Worm (Caenorhabditis elegans): Measurements from ENCODE around the gene set-19.

The set-19 gene

DNA sequence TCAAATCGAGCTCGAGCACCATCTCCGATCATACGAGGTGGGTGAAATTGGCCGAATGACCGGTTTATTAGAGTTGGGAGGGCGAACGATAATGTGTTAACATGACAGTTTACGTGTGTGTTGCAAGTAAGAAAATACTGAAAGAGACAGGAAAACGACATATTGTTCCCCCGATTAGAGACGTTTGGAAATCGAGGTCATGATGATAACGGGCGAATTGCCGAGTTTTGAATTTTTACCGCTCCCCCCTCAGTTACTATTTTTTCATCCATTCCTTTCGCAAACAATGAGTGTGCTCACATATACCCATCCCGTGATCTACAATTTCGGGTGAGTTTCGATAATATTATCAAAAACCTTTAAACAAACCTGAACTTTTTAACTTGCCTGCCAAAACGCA, 10.3 kb downstream of the set-19 start:
- TF ChIP-seq F13C5.2 (tag; optimal IDR thresholded peaks at IDR 0.05) (no peak), tbx-11 (GFP tag; IDR thresholded peaks at IDR 0.05) (no peak), aly-1 (tag; optimal IDR thresholded peaks at IDR 0.05) (no peak), ets-7 (tag; optimal IDR thresholded peaks at IDR 0.05) (no peak), ceh-36 (tag; optimal IDR thresholded peaks at IDR 0.05) (no peak), B0310.2 (tag; optimal IDR thresholded peaks at IDR 0.05) (no peak), ama-1 (optimal IDR thresholded peaks at IDR 0.05) (no peak), scrt-1 (GFP tag; IDR thresholded peaks at IDR 0.05) (no peak), ceh-13 (GFP tag; optimal IDR thresholded peaks at IDR 0.05) (no peak), tbx-37 (GFP tag; conservative IDR thresholded peaks at IDR 0.05) (no peak), hmg-4 (GFP tag; optimal IDR thresholded peaks at IDR 0.05) (no peak), tra-4 (tag; optimal IDR thresholded peaks at IDR 0.05) (no peak), hnd-1 (tag; optimal IDR thresholded peaks at IDR 0.05) (no peak), pes-1 (GFP tag; IDR thresholded peaks at IDR 0.05) (no peak), sea-1 (GFP tag; conservative IDR thresholded peaks at IDR 0.05) (no peak), flt-1 (GFP tag; IDR thresholded peaks at IDR 0.05) (no peak), hmbx-1 (tag; optimal IDR thresholded peaks at IDR 0.05) (no peak)

DNA sequence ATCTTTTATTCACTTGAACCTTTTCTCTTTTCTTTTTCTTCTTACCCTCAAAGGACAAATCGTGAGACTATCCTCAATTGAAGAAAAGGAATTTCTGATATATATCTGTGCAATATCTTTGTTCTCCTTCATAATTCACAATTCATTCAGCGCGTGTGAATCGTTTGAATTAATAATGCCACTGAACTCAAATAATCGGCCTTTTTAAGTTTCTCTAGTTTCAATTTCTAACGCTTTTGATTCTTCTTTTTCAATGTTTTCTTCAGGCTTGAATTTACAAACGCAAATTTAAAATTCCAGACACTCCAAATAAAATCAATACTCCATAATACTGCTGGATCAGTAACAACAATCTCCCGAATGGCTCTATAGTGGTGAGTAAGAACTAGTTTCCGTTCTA, 16.5 kb downstream of the set-19 start, which contains the start of gene egl-13:
egl-13 (plus strand) TSS at position 301 of the 400 bp plus-strand sequence.
- TF ChIP-seq scrt-1 (GFP tag; IDR thresholded peaks at IDR 0.05) (no peak), hnd-1 (tag; optimal IDR thresholded peaks at IDR 0.05) (no peak), ceh-36 (tag; optimal IDR thresholded peaks at IDR 0.05) (no peak), tbx-11 (GFP tag; IDR thresholded peaks at IDR 0.05) (no peak), pes-1 (GFP tag; IDR thresholded peaks at IDR 0.05) (no peak), ets-7 (tag; optimal IDR thresholded peaks at IDR 0.05) (no peak), F13C5.2 (tag; optimal IDR thresholded peaks at IDR 0.05) (no peak), tra-4 (tag; optimal IDR thresholded peaks at IDR 0.05) (no peak), aly-1 (tag; optimal IDR thresholded peaks at IDR 0.05) (no peak), tbx-37 (GFP tag; conservative IDR thresholded peaks at IDR 0.05) (no peak), ama-1 (optimal IDR thresholded peaks at IDR 0.05) (no peak), B0310.2 (tag; optimal IDR thresholded peaks at IDR 0.05) (no peak), sea-1 (GFP tag; conservative IDR thresholded peaks at IDR 0.05) (no peak), ceh-13 (GFP tag; optimal IDR thresholded peaks at IDR 0.05) (no peak), hmg-4 (GFP tag; optimal IDR thresholded peaks at IDR 0.05) (no peak), hmbx-1 (tag; optimal IDR thresholded peaks at IDR 0.05) (no peak), flt-1 (GFP tag; IDR thresholded peaks at IDR 0.05) (no peak)

DNA sequence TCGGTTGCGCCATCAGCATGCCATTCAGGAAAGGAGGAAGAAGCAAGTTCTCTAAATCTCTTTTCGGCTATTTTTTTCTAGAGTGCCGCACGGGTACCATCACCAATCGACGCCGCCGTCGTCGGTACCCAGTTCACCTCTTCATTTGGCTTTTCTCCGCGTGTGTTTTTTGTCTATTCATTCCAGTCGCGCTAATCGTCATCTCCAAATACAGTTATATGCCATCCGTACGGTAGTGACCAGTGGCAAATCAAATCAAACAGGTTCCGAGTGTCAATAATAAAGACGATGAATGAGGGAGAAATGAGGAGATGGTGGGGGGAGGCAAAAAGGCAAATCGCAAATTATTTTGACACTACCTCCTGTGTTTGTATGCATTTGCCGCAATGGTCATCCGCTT, 18.8 kb downstream of the set-19 start:
- TF ChIP-seq B0310.2 (tag; optimal IDR thresholded peaks at IDR 0.05) (no peak), ets-7 (tag; optimal IDR thresholded peaks at IDR 0.05) (no peak), tbx-11 (GFP tag; IDR thresholded peaks at IDR 0.05) (no peak), tra-4 (tag; optimal IDR thresholded peaks at IDR 0.05) (no peak), F13C5.2 (tag; optimal IDR thresholded peaks at IDR 0.05) (no peak), aly-1 (tag; optimal IDR thresholded peaks at IDR 0.05) (no peak), flt-1 (GFP tag; IDR thresholded peaks at IDR 0.05) (no peak), hmg-4 (GFP tag; optimal IDR thresholded peaks at IDR 0.05) (no peak), pes-1 (GFP tag; IDR thresholded peaks at IDR 0.05) (no peak), tbx-37 (GFP tag; conservative IDR thresholded peaks at IDR 0.05) (no peak), hmbx-1 (tag; optimal IDR thresholded peaks at IDR 0.05) (no peak), ama-1 (optimal IDR thresholded peaks at IDR 0.05) (no peak), ceh-13 (GFP tag; optimal IDR thresholded peaks at IDR 0.05) (no peak), ceh-36 (tag; optimal IDR thresholded peaks at IDR 0.05) (no peak), scrt-1 (GFP tag; IDR thresholded peaks at IDR 0.05) (no peak), sea-1 (GFP tag; conservative IDR thresholded peaks at IDR 0.05) (no peak), hnd-1 (tag; optimal IDR thresholded peaks at IDR 0.05) (no peak)

DNA sequence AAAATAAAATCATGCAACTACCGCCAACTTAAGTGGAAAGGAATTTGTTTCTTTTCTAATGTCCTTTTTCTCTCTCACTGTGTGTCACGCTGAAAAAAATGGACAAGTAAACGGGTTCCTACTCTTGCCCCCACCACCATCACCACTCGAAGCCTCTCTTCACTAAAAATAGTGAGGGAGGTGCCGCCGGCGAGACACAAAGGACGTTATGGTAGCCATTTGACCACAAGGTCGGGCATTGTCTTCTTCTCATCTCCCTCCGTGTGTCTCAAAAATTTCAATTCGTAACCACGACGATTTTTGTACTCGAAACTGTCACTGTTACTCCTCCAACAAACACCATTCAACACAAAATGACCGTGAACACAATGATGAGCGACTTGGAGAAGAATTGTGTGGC, 20.4 kb downstream of the set-19 start, which contains the start of gene T22B7.22:
T22B7.22 (plus strand) TSS at position 354 of the 400 bp plus-strand sequence.
- TF ChIP-seq hmg-4 (GFP tag; optimal IDR thresholded peaks at IDR 0.05) (no peak), ceh-13 (GFP tag; optimal IDR thresholded peaks at IDR 0.05) (no peak), tbx-11 (GFP tag; IDR thresholded peaks at IDR 0.05) (no peak), sea-1 (GFP tag; conservative IDR thresholded peaks at IDR 0.05) (no peak), ama-1 (optimal IDR thresholded peaks at IDR 0.05) (no peak)

DNA sequence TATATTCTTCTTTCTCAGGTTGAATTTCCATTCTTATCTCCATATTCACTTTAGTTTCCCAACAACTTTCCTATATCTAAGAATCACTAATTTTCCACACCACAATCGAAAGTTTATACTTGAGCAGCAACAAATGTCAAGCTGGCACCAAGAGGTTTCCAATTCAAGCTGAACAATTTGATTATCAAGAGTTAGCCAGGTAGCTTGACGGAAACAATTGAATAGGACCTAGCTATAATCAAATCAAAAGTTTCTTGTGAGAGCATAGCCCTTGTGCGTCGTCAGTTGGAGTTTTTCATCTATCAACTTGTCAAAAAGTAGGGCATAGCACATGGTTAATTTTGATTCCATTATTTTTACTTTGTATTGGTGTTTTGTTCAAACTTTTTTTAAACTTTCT, 24.4 kb downstream of the set-19 start:
- TF ChIP-seq tra-4 (tag; optimal IDR thresholded peaks at IDR 0.05) (no peak), B0310.2 (tag; optimal IDR thresholded peaks at IDR 0.05) (no peak), F13C5.2 (tag; optimal IDR thresholded peaks at IDR 0.05) (no peak), hmg-4 (GFP tag; optimal IDR thresholded peaks at IDR 0.05) (no peak), aly-1 (tag; optimal IDR thresholded peaks at IDR 0.05) (no peak), ceh-36 (tag; optimal IDR thresholded peaks at IDR 0.05) (no peak), ceh-13 (GFP tag; optimal IDR thresholded peaks at IDR 0.05) (no peak), hmbx-1 (tag; optimal IDR thresholded peaks at IDR 0.05) (no peak), ets-7 (tag; optimal IDR thresholded peaks at IDR 0.05) (no peak), flt-1 (GFP tag; IDR thresholded peaks at IDR 0.05) (no peak)

DNA sequence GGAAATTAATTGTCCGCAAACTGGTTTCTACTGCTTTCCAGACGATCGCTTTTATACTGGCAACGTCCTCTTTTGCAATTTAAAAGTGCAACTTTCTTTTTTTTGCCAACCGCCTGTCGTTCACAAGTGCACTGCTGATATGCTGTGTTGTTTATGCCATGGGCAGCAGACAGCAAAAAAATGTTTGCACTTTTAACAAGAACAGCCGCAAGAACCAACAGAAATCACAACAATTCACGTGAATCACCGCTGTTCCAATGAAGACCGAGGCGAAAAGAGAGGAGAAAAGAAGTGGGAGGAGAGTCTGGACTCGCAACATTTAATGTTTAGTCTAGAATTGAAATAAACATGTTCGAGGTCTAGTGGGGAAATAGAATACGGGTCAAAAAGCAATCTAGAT, 26.2 kb downstream of the set-19 start, which contains the start of gene T22B7.7:
T22B7.7 (minus strand) TSS at position 262 of the 400 bp plus-strand sequence.
- TF ChIP-seq hmg-4 (GFP tag; optimal IDR thresholded peaks at IDR 0.05): no peak
- TF ChIP-seq scrt-1 (GFP tag; IDR thresholded peaks at IDR 0.05): no peak
- TF ChIP-seq tbx-37 (GFP tag; conservative IDR thresholded peaks at IDR 0.05): no peak
- no peak for TF ChIP-seq tra-4 (tag; optimal IDR thresholded peaks at IDR 0.05)
- TF ChIP-seq hnd-1 (tag; optimal IDR thresholded peaks at IDR 0.05): no peak
- no peak for TF ChIP-seq sea-1 (GFP tag; conservative IDR thresholded peaks at IDR 0.05)
- TF ChIP-seq ceh-36 (tag; optimal IDR thresholded peaks at IDR 0.05): no peak
- no peak for TF ChIP-seq pes-1 (GFP tag; IDR thresholded peaks at IDR 0.05)
- no peak for TF ChIP-seq tbx-11 (GFP tag; IDR thresholded peaks at IDR 0.05)
- TF ChIP-seq ets-7 (tag; optimal IDR thresholded peaks at IDR 0.05): no peak
- no peak for TF ChIP-seq F13C5.2 (tag; optimal IDR thresholded peaks at IDR 0.05)
- no peak for TF ChIP-seq B0310.2 (tag; optimal IDR thresholded peaks at IDR 0.05)
- TF ChIP-seq flt-1 (GFP tag; IDR thresholded peaks at IDR 0.05): no peak
- TF ChIP-seq ama-1 (optimal IDR thresholded peaks at IDR 0.05): no peak
- TF ChIP-seq hmbx-1 (tag; optimal IDR thresholded peaks at IDR 0.05): no peak

DNA sequence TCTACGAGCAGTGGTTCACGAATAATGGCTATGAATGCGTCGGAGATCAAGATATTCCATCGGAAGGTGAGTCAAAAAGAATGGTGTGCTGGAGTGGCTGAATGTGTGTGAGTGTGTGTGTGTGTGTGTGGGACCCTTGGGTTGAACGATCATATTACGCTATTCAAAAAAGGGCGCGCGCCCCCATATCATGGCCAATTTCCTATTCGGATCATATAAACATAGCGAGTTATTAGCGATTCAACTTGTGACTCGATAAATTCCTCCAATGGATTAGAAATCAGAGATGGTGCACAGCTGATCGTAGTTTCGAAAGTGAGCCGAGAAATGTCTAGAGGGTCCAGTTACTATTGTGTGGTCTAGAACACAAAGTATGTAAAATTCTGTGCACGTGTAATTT, 32.1 kb downstream of the set-19 start, which contains the start of gene srv-7:
srv-7 (minus strand) TSS at position 101 of the 400 bp plus-strand sequence.
- TF ChIP-seq hnd-1 (tag; optimal IDR thresholded peaks at IDR 0.05): no peak
- TF ChIP-seq B0310.2 (tag; optimal IDR thresholded peaks at IDR 0.05): no peak
- no peak for TF ChIP-seq hmg-4 (GFP tag; optimal IDR thresholded peaks at IDR 0.05)
- no peak for TF ChIP-seq flt-1 (GFP tag; IDR thresholded peaks at IDR 0.05)
- TF ChIP-seq aly-1 (tag; optimal IDR thresholded peaks at IDR 0.05): no peak
- no peak for TF ChIP-seq tbx-37 (GFP tag; conservative IDR thresholded peaks at IDR 0.05)
- no peak for TF ChIP-seq ceh-36 (tag; optimal IDR thresholded peaks at IDR 0.05)
- TF ChIP-seq ets-7 (tag; optimal IDR thresholded peaks at IDR 0.05): no peak
- no peak for TF ChIP-seq ceh-13 (GFP tag; optimal IDR thresholded peaks at IDR 0.05)
- TF ChIP-seq tra-4 (tag; optimal IDR thresholded peaks at IDR 0.05): no peak
- no peak for TF ChIP-seq F13C5.2 (tag; optimal IDR thresholded peaks at IDR 0.05)
- TF ChIP-seq tbx-11 (GFP tag; IDR thresholded peaks at IDR 0.05): no peak
